Worm (Caenorhabditis elegans) whole organism, late embryonic: Measurements from ENCODE around the gene W08F4.13.

Experiments
- C38D4.7 ChIP-seq: fragments of 200-800 bp; sonication (Bioruptor generic); optimal IDR thresholded peaks from 2 replicates; lab custom pipeline; 2018; ENCODE audit warnings: mild to moderate bottlenecking, missing genetic modification characterization, moderate library complexity, missing compliant biosample characterization
- F13H6.1 ChIP-seq: sonication (generic microtip); optimal IDR thresholded peaks from 2 replicates; lab custom pipeline; 2016; ENCODE audit warnings: missing genetic modification characterization, missing compliant biosample characterization
- K09A11.1 ChIP-seq: sonication (generic microtip); optimal IDR thresholded peaks from 2 replicates; lab custom pipeline; 2017; ENCODE audit warnings: antibody characterized with exemption, mild to moderate bottlenecking, missing genetic modification characterization, missing compliant biosample characterization; ENCODE audit not compliant: insufficient read depth
- T23F11.4 ChIP-seq: fragments of 200-800 bp; sonication (Bioruptor generic); optimal IDR thresholded peaks from 2 replicates; lab custom pipeline; 2018; ENCODE audit warnings: mild to moderate bottlenecking, missing genetic modification characterization, missing compliant biosample characterization
- Y22D7AL.16 ChIP-seq: sonication (generic microtip); optimal IDR thresholded peaks from 2 replicates; lab custom pipeline; 2016; ENCODE audit warnings: missing genetic modification characterization, missing compliant biosample characterization
- ahr-1 ChIP-seq: sonication (generic microtip); optimal IDR thresholded peaks from 2 replicates; lab custom pipeline; 2016; ENCODE audit warnings: missing genetic modification characterization, missing compliant biosample characterization
- ama-1 ChIP-seq: fragments of 150-350 bp; optimal IDR thresholded peaks from 2 replicates; lab custom pipeline; 2014
- ceh-18 ChIP-seq: sonication (generic microtip); optimal IDR thresholded peaks from 2 replicates; lab custom pipeline; 2016; ENCODE audit warnings: missing genetic modification characterization, missing compliant biosample characterization
- ceh-19 ChIP-seq: fragments of 200-800 bp; sonication (Bioruptor generic); optimal IDR thresholded peaks from 2 replicates; lab custom pipeline; 2018; ENCODE audit warnings: mild to moderate bottlenecking, missing genetic modification characterization, missing compliant biosample characterization
- ceh-2 ChIP-seq: sonication (generic microtip); optimal IDR thresholded peaks from 2 replicates; lab custom pipeline; 2016; ENCODE audit warnings: missing genotype, missing genetic modification characterization, missing compliant biosample characterization
- ceh-22 ChIP-seq: sonication (generic microtip); optimal IDR thresholded peaks from 2 replicates; lab custom pipeline; 2017; ENCODE audit warnings: missing biosample characterization, missing genetic modification characterization
- ceh-24 ChIP-seq: sonication (generic microtip); optimal IDR thresholded peaks from 2 replicates; lab custom pipeline; 2016; ENCODE audit warnings: mild to moderate bottlenecking, missing genetic modification characterization, missing compliant biosample characterization
- ceh-30 ChIP-seq: fragments of 150-350 bp; optimal IDR thresholded peaks from 2 replicates; lab custom pipeline; 2014; ENCODE audit warnings: missing biosample characterization, missing genetic modification characterization
- ceh-31 ChIP-seq: sonication (generic microtip); optimal IDR thresholded peaks from 2 replicates; lab custom pipeline; 2016; ENCODE audit warnings: missing genetic modification characterization, missing compliant biosample characterization
- ceh-34 ChIP-seq: sonication (generic microtip); optimal IDR thresholded peaks from 2 replicates; lab custom pipeline; 2016; ENCODE audit warnings: mild to moderate bottlenecking, missing genetic modification characterization, missing compliant biosample characterization
- ceh-45 ChIP-seq: fragments of 200-800 bp; sonication (Bioruptor generic); IDR thresholded peaks from 2 replicates; pipeline ENCODE4 v1.3.6; 2022; ENCODE audit warnings: missing genetic modification reagents, missing genetic modification characterization, missing compliant biosample characterization
- ceh-48 ChIP-seq: sonication (generic microtip); optimal IDR thresholded peaks from 2 replicates; lab custom pipeline; 2016; ENCODE audit warnings: missing genetic modification characterization, inconsistent platforms, missing compliant biosample characterization
- ceh-9 ChIP-seq: sonication (generic microtip); optimal IDR thresholded peaks from 2 replicates; lab custom pipeline; 2016; ENCODE audit warnings: mild to moderate bottlenecking, missing genetic modification characterization, inconsistent platforms, missing compliant biosample characterization
- ets-4 ChIP-seq: sonication (generic microtip); optimal IDR thresholded peaks from 2 replicates; lab custom pipeline; 2016; ENCODE audit warnings: missing genetic modification characterization, missing compliant biosample characterization
- fkh-10 ChIP-seq: fragments of 150-350 bp; optimal IDR thresholded peaks from 2 replicates; lab custom pipeline; 2014; ENCODE audit warnings: missing biosample characterization, missing genetic modification reagents, missing genetic modification characterization
- hlh-30 ChIP-seq: sonication (generic microtip); optimal IDR thresholded peaks from 2 replicates; lab custom pipeline; 2017; ENCODE audit warnings: antibody characterized with exemption, missing genetic modification characterization, missing compliant biosample characterization; ENCODE audit not compliant: insufficient read depth
- hlh-8 ChIP-seq: sonication (generic microtip); optimal IDR thresholded peaks from 2 replicates; lab custom pipeline; 2016; ENCODE audit warnings: missing genotype, missing genetic modification characterization, missing compliant biosample characterization
- lin-11 ChIP-seq: fragments of 200-800 bp; sonication (Bioruptor generic); optimal IDR thresholded peaks from 2 replicates; lab custom pipeline; 2018; ENCODE audit warnings: mild to moderate bottlenecking, missing genetic modification characterization, missing compliant biosample characterization
- madf-2 ChIP-seq: sonication (generic microtip); optimal IDR thresholded peaks from 2 replicates; lab custom pipeline; 2017; ENCODE audit warnings: missing genetic modification characterization, missing compliant biosample characterization
- mec-3 ChIP-seq: sonication (generic microtip); optimal IDR thresholded peaks from 2 replicates; lab custom pipeline; 2016; ENCODE audit warnings: borderline replicate concordance, missing genetic modification characterization, missing compliant biosample characterization
- nfya-1 ChIP-seq: sonication (generic microtip); optimal IDR thresholded peaks from 2 replicates; lab custom pipeline; 2017; ENCODE audit warnings: missing genetic modification characterization, mild to moderate bottlenecking, missing compliant biosample characterization, antibody characterized with exemption, moderate library complexity
- nhr-11 ChIP-seq: fragments of 150-350 bp; optimal IDR thresholded peaks from 2 replicates; lab custom pipeline; 2014; ENCODE audit warnings: missing biosample characterization, missing genetic modification characterization
- odd-2 ChIP-seq: sonication (generic microtip); optimal IDR thresholded peaks from 2 replicates; lab custom pipeline; 2017; ENCODE audit warnings: antibody characterized with exemption, mild to moderate bottlenecking, missing genetic modification characterization, missing compliant biosample characterization
- pat-9 ChIP-seq: fragments of 200-800 bp; sonication (Bioruptor generic); optimal IDR thresholded peaks from 2 replicates; lab custom pipeline; 2018; ENCODE audit warnings: mild to moderate bottlenecking, missing genetic modification characterization, moderate library complexity, missing compliant biosample characterization
- pax-1 ChIP-seq: fragments of 150-350 bp; optimal IDR thresholded peaks from 2 replicates; lab custom pipeline; 2014; ENCODE audit warnings: missing biosample characterization, missing genetic modification characterization
- pha-4 ChIP-seq: fragments of 150-350 bp; optimal IDR thresholded peaks from 2 replicates; lab custom pipeline; 2018; ENCODE audit warnings: missing biosample characterization, missing genetic modification reagents, missing genetic modification characterization
- pqm-1 ChIP-seq: sonication (generic microtip); optimal IDR thresholded peaks from 2 replicates; lab custom pipeline; 2016; ENCODE audit warnings: missing genetic modification characterization, missing compliant biosample characterization
- pros-1 ChIP-seq: fragments of 150-350 bp; optimal IDR thresholded peaks from 2 replicates; lab custom pipeline; 2014; ENCODE audit warnings: missing biosample characterization, missing genetic modification reagents, missing genetic modification characterization
- rnt-1 ChIP-seq: sonication (generic microtip); optimal IDR thresholded peaks from 2 replicates; lab custom pipeline; 2016; ENCODE audit warnings: missing genetic modification characterization, missing compliant biosample characterization
- sdc-2 ChIP-seq: sonication (generic microtip); optimal IDR thresholded peaks from 2 replicates; lab custom pipeline; 2016; ENCODE audit warnings: missing genotype, missing genetic modification characterization, missing compliant biosample characterization
- sox-2 ChIP-seq: fragments of 200-800 bp; sonication (Bioruptor generic); IDR thresholded peaks from 2 replicates; pipeline ENCODE4 v1.3.6; 2022; ENCODE audit warnings: missing genetic modification reagents, missing genetic modification characterization, missing compliant biosample characterization
- sox-4 ChIP-seq: sonication (generic microtip); optimal IDR thresholded peaks from 2 replicates; lab custom pipeline; 2017; ENCODE audit warnings: mild to moderate bottlenecking, missing genetic modification characterization, inconsistent platforms, missing compliant biosample characterization
- tbx-2 ChIP-seq: sonication (generic microtip); optimal IDR thresholded peaks from 2 replicates; lab custom pipeline; 2016; ENCODE audit warnings: missing genetic modification characterization, missing compliant biosample characterization
- ttx-3 ChIP-seq: sonication (generic microtip); optimal IDR thresholded peaks from 2 replicates; lab custom pipeline; 2016; ENCODE audit warnings: missing genetic modification reagents, missing genetic modification characterization, missing compliant biosample characterization
- unc-42 ChIP-seq: sonication (generic microtip); optimal IDR thresholded peaks from 2 replicates; lab custom pipeline; 2016; ENCODE audit warnings: missing genotype, missing genetic modification characterization, missing compliant biosample characterization
- unc-55 ChIP-seq: sonication (generic microtip); optimal IDR thresholded peaks from 2 replicates; lab custom pipeline; 2017; ENCODE audit warnings: missing biosample characterization, missing genetic modification reagents, missing genetic modification characterization
- zip-5 ChIP-seq: sonication (generic microtip); optimal IDR thresholded peaks from 2 replicates; lab custom pipeline; 2016; ENCODE audit warnings: missing genetic modification characterization, missing compliant biosample characterization
- ztf-16 ChIP-seq: sonication (generic microtip); optimal IDR thresholded peaks from 2 replicates; lab custom pipeline; 2017; ENCODE audit warnings: missing genetic modification characterization, missing compliant biosample characterization

W08F4.13 gene

ce11 chrII:601305-601704 is 16.7 kb downstream of the W08F4.13 start:
- TF ChIP-seq unc-55 (peak; percentile 35), ceh-48 (no peak), fkh-10 (no peak), hlh-30 (tag; lab: Kevin White, UChicago) (peak; percentile 93), K09A11.1 (no peak), ceh-9 (tag; lab: Kevin White, UChicago) (no peak), nfya-1 (tag; lab: Kevin White, UChicago) (peak; percentile 19), ceh-31 (tag; lab: Kevin White, UChicago) (peak; percentile 31)

- TF ChIP-seq ceh-48 (no peak), F13H6.1 (tag; lab: Kevin White, UChicago) (no peak), ttx-3 (no peak), ceh-31 (tag; lab: Kevin White, UChicago) (no peak)
These were observed 17.4 kb downstream of the W08F4.13 start, which contains the start of gene nhl-3 for ce11 chrII:602020-602419. TSS of gene nhl-3 (minus strand) at chrII:602120.

- no peak for TF ChIP-seq C38D4.7 (GFP tag; lab: Kevin White, UChicago)
- no peak for TF ChIP-seq odd-2 (tag; lab: Kevin White, UChicago)
- no peak for TF ChIP-seq mec-3 (tag; lab: Kevin White, UChicago)
- TF ChIP-seq ztf-16 (tag; lab: Kevin White, UChicago): no peak
- TF ChIP-seq ceh-45 (GFP tag; lab: Robert Waterston, UW): no peak
- no peak for TF ChIP-seq pros-1 (tag; lab: Kevin White, UChicago)
- no peak for TF ChIP-seq ceh-30
- no peak for TF ChIP-seq ceh-48
- TF ChIP-seq ceh-24 (tag; lab: Kevin White, UChicago): no peak
- no peak for TF ChIP-seq hlh-8 (tag; lab: Kevin White, UChicago)
- TF ChIP-seq sox-4 (tag; lab: Kevin White, UChicago): no peak
- TF ChIP-seq unc-55: peak; percentile 98
- no peak for TF ChIP-seq sox-2
- TF ChIP-seq sdc-2 (tag; lab: Kevin White, UChicago): no peak
- TF ChIP-seq fkh-10: no peak
- TF ChIP-seq nfya-1 (tag; lab: Kevin White, UChicago): peak; percentile 57
- TF ChIP-seq pha-4 (tag; lab: Kevin White, UChicago): no peak
- no peak for TF ChIP-seq madf-2 (tag; lab: Kevin White, UChicago)
- TF ChIP-seq nhr-11 (tag; lab: Kevin White, UChicago): no peak
- TF ChIP-seq ceh-2 (tag; lab: Kevin White, UChicago): no peak
- TF ChIP-seq Y22D7AL.16 (tag; lab: Kevin White, UChicago): no peak
- no peak for TF ChIP-seq lin-11 (tag; lab: Kevin White, UChicago)
- peak; percentile 2 for TF ChIP-seq unc-42 (tag; lab: Kevin White, UChicago)
- no peak for TF ChIP-seq T23F11.4 (GFP tag; lab: Kevin White, UChicago)
- TF ChIP-seq hlh-30 (tag; lab: Kevin White, UChicago): peak; percentile 86
- no peak for TF ChIP-seq ahr-1
- no peak for TF ChIP-seq ceh-22 (tag; lab: Kevin White, UChicago)
- TF ChIP-seq ceh-34 (tag; lab: Kevin White, UChicago): no peak
- TF ChIP-seq pat-9 (tag; lab: Kevin White, UChicago): no peak
- no peak for TF ChIP-seq pqm-1 (tag; lab: Kevin White, UChicago)
- peak; percentile 13 for TF ChIP-seq rnt-1 (tag; lab: Kevin White, UChicago)
- no peak for TF ChIP-seq F13H6.1 (tag; lab: Kevin White, UChicago)
- TF ChIP-seq ama-1 (lab: Kevin White, UChicago): no peak
- peak; percentile 38 for TF ChIP-seq ceh-31 (tag; lab: Kevin White, UChicago)
- TF ChIP-seq tbx-2 (tag; lab: Kevin White, UChicago): peak; percentile 39
- TF ChIP-seq ceh-19 (GFP tag; lab: Kevin White, UChicago): no peak
- no peak for TF ChIP-seq pax-1 (tag; lab: Kevin White, UChicago)
- peak; percentile 33 for TF ChIP-seq ceh-18 (tag; lab: Kevin White, UChicago)
- TF ChIP-seq zip-5 (tag; lab: Kevin White, UChicago): no peak
- no peak for TF ChIP-seq ets-4
These were observed 18.4 kb downstream of the W08F4.13 start for ce11 chrII:602969-603368.
